Worm (Caenorhabditis elegans): ENCODE measurements around the gene F22B7.9.

F22B7.9 gene

DNA sequence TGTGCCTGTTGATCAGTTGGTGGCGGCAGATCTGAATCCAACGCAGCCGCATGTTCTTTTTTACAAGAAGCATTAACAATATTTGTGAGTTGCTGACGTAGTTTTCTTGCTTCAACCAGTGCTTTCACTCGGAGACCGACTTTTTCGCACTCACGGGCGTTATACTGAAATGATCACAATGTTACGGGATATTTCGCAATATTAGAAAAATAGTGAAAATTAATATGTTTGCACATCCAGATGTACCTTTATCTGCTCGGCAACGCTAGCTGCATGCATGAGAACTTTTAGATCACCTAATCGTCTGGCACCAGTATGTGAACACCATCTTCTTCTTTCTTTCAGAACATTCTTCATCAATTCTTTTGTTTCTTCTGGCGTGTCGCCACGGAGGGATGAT is 42.4 kb downstream of the F22B7.9 start:
- no peak for TF ChIP-seq ceh-43 (GFP tag; optimal IDR thresholded peaks at IDR 0.05)

DNA sequence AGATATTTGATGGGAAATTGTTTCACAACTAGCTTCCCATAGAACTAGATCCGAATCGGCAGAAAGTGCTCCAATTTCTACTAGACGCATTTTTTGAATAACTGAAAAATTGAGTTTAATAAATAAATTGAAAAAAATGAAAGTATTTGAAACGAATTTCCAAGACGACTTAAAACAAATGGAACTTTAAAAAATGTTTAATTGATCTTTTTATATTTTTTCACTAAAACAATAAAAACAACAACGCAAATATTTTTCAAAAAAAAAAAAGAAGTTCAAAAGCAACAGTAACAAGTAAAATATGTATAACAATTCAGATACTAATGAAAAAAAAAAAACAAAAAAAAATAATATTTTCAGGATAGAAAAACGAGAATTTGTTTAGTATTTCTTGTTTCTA is 44.0 kb downstream of the F22B7.9 start, which contains the start of gene C06E1.9:
TSS of gene C06E1.9 (minus strand) at position 101 of the 400 bp plus-strand sequence.
- TF ChIP-seq pha-4 (tag; optimal IDR thresholded peaks at IDR 0.05) (no peak), nhr-12 (tag; optimal IDR thresholded peaks at IDR 0.05) (no peak), unc-120 (tag; optimal IDR thresholded peaks at IDR 0.05; ENCODE audit: poor library complexity, severe bottlenecking) (no peak), ceh-83 (GFP tag; optimal IDR thresholded peaks at IDR 0.05) (no peak), snpc-4 (tag; optimal IDR thresholded peaks at IDR 0.05) (no peak), ceh-39 (tag; optimal IDR thresholded peaks at IDR 0.05) (no peak), mep-1 (tag; optimal IDR thresholded peaks at IDR 0.05) (no peak), hlh-1 (tag; optimal IDR thresholded peaks at IDR 0.05) (no peak), nhr-237 (tag; optimal IDR thresholded peaks at IDR 0.05) (no peak), lin-32 (GFP tag; optimal IDR thresholded peaks at IDR 0.05) (no peak), nhr-76 (tag; optimal IDR thresholded peaks at IDR 0.05) (no peak), ztf-11 (tag; optimal IDR thresholded peaks at IDR 0.05) (no peak), ham-2 (GFP tag; optimal IDR thresholded peaks at IDR 0.05) (no peak), mls-2 (tag; optimal IDR thresholded peaks at IDR 0.05) (no peak), nhr-28 (tag; optimal IDR thresholded peaks at IDR 0.05) (no peak), unc-39 (tag; optimal IDR thresholded peaks at IDR 0.05) (no peak), mab-5 (tag; optimal IDR thresholded peaks at IDR 0.05) (no peak)

ce11 chrIII:8605532-8605931 is 48.2 kb downstream of the F22B7.9 start, which contains the start of gene C06E1.1:
C06E1.1 (plus strand) TSS chrIII:8605832.
- TF ChIP-seq unc-39 (tag; optimal IDR thresholded peaks at IDR 0.05) = no peak
- TF ChIP-seq ham-2 (GFP tag; optimal IDR thresholded peaks at IDR 0.05) = no peak
- TF ChIP-seq lsy-2 (tag; optimal IDR thresholded peaks at IDR 0.05) = no peak
- no peak for TF ChIP-seq blmp-1 (tag; optimal IDR thresholded peaks at IDR 0.05)
- no peak for TF ChIP-seq snpc-4 (tag; optimal IDR thresholded peaks at IDR 0.05)
- TF ChIP-seq nhr-76 (tag; optimal IDR thresholded peaks at IDR 0.05) = no peak
- TF ChIP-seq sptf-1 (tag; optimal IDR thresholded peaks at IDR 0.05) = no peak
- no peak for TF ChIP-seq hlh-1 (tag; optimal IDR thresholded peaks at IDR 0.05)
- no peak for TF ChIP-seq cnd-1 (tag; optimal IDR thresholded peaks at IDR 0.05)
- no peak for TF ChIP-seq bed-3 (GFP tag; optimal IDR thresholded peaks at IDR 0.05)

Data from whole organism, mixed stage, embryonic.